Worm (Caenorhabditis elegans): ENCODE measurements around the gene C54F6.19.
"Not testable (repeated sequence)": the region's sequence is repeated elsewhere in the genome, so short reads cannot be mapped to it uniquely, and the experiment has no call there.

ce11 chrV:7511465-7511864 lies 33.8 kb upstream of the C54F6.19 start, which contains the start of gene nhr-171:
- not testable (repeated sequence) for TF ChIP-seq ama-1 (optimal IDR thresholded peaks at IDR 0.05); ceh-14 (tag; optimal IDR thresholded peaks at IDR 0.05); eyg-1 (tag; optimal IDR thresholded peaks at IDR 0.05); nfya-1 (tag; optimal IDR thresholded peaks at IDR 0.05); unc-86 (tag; optimal IDR thresholded peaks at IDR 0.05); sox-4 (tag; optimal IDR thresholded peaks at IDR 0.05); unc-55 (GFP tag; optimal IDR thresholded peaks at IDR 0.05); hlh-15 (tag; optimal IDR thresholded peaks at IDR 0.05)

All from whole organism, late embryonic.